Fruit fly (Drosophila melanogaster) S2 (cell line): Measurements from ENCODE around the gene caup.

Experiments used
- CG8478 ChIP-seq: fragments of >200 bp; optimal IDR thresholded peaks from 2 replicates; lab custom pipeline; 2018
- CTCF ChIP-seq, 2 experiments: fragments of >200 bp; optimal IDR thresholded peaks; 2 replicates each; lab custom pipeline; 2018

- TF ChIP-seq CG8478 (lab: Kevin White, UChicago) (no peak), CTCF (optimal IDR thresholded peaks at IDR 0.05; lab: Kevin White, UChicago) (no peak)
These were observed 14.6 kb upstream of the caup start for dm6 chr3L:12594852-12595251.
